Worm (Caenorhabditis elegans) whole organism, late embryonic: ENCODE measurements around the gene str-171.

ENCODE experiments used
- C38D4.7 ChIP-seq: fragments of 200-800 bp; sonication (Bioruptor generic); optimal IDR thresholded peaks from 2 replicates; lab custom pipeline; 2018; ENCODE audit warnings: mild to moderate bottlenecking, missing genetic modification characterization, moderate library complexity, missing compliant biosample characterization
- F13H6.1 ChIP-seq: sonication (generic microtip); optimal IDR thresholded peaks from 2 replicates; lab custom pipeline; 2016; ENCODE audit warnings: missing genetic modification characterization, missing compliant biosample characterization
- K09A11.1 ChIP-seq: sonication (generic microtip); optimal IDR thresholded peaks from 2 replicates; lab custom pipeline; 2017; ENCODE audit warnings: antibody characterized with exemption, mild to moderate bottlenecking, missing genetic modification characterization, missing compliant biosample characterization; ENCODE audit not compliant: insufficient read depth
- T23F11.4 ChIP-seq: fragments of 200-800 bp; sonication (Bioruptor generic); optimal IDR thresholded peaks from 2 replicates; lab custom pipeline; 2018; ENCODE audit warnings: mild to moderate bottlenecking, missing genetic modification characterization, missing compliant biosample characterization
- Y22D7AL.16 ChIP-seq: sonication (generic microtip); optimal IDR thresholded peaks from 2 replicates; lab custom pipeline; 2016; ENCODE audit warnings: missing genetic modification characterization, missing compliant biosample characterization
- ceh-2 ChIP-seq: sonication (generic microtip); optimal IDR thresholded peaks from 2 replicates; lab custom pipeline; 2016; ENCODE audit warnings: missing genotype, missing genetic modification characterization, missing compliant biosample characterization
- ceh-22 ChIP-seq: sonication (generic microtip); optimal IDR thresholded peaks from 2 replicates; lab custom pipeline; 2017; ENCODE audit warnings: missing biosample characterization, missing genetic modification characterization
- ceh-24 ChIP-seq: sonication (generic microtip); optimal IDR thresholded peaks from 2 replicates; lab custom pipeline; 2016; ENCODE audit warnings: mild to moderate bottlenecking, missing genetic modification characterization, missing compliant biosample characterization
- ceh-34 ChIP-seq: sonication (generic microtip); optimal IDR thresholded peaks from 2 replicates; lab custom pipeline; 2016; ENCODE audit warnings: mild to moderate bottlenecking, missing genetic modification characterization, missing compliant biosample characterization
- ceh-45 ChIP-seq: fragments of 200-800 bp; sonication (Bioruptor generic); IDR thresholded peaks from 2 replicates; pipeline ENCODE4 v1.3.6; 2022; ENCODE audit warnings: missing genetic modification reagents, missing genetic modification characterization, missing compliant biosample characterization
- ceh-9 ChIP-seq: sonication (generic microtip); optimal IDR thresholded peaks from 2 replicates; lab custom pipeline; 2016; ENCODE audit warnings: mild to moderate bottlenecking, missing genetic modification characterization, inconsistent platforms, missing compliant biosample characterization
- che-1 ChIP-seq: sonication (generic microtip); optimal IDR thresholded peaks from 2 replicates; lab custom pipeline; 2016; ENCODE audit warnings: mild to moderate bottlenecking, missing genetic modification characterization, missing compliant biosample characterization
- dmd-4 ChIP-seq: sonication (generic microtip); optimal IDR thresholded peaks from 2 replicates; lab custom pipeline; 2016; ENCODE audit warnings: borderline replicate concordance, missing genetic modification characterization, missing compliant biosample characterization
- dve-1 ChIP-seq: sonication (generic microtip); optimal IDR thresholded peaks from 2 replicates; lab custom pipeline; 2017; ENCODE audit warnings: antibody characterized with exemption, mild to moderate bottlenecking, missing genetic modification characterization, missing compliant biosample characterization
- elt-2 ChIP-seq: sonication (generic microtip); optimal IDR thresholded peaks from 2 replicates; lab custom pipeline; 2016; ENCODE audit warnings: missing genetic modification reagents, missing genetic modification characterization, missing compliant biosample characterization
- elt-4 ChIP-seq: sonication (generic microtip); optimal IDR thresholded peaks from 2 replicates; lab custom pipeline; 2016; ENCODE audit warnings: missing genetic modification characterization, missing compliant biosample characterization
- fkh-10 ChIP-seq: fragments of 150-350 bp; optimal IDR thresholded peaks from 2 replicates; lab custom pipeline; 2014; ENCODE audit warnings: missing biosample characterization, missing genetic modification reagents, missing genetic modification characterization
- fkh-6 ChIP-seq: sonication (generic microtip); optimal IDR thresholded peaks from 2 replicates; lab custom pipeline; 2016; ENCODE audit warnings: missing genetic modification characterization, missing compliant biosample characterization
- gmeb-2 ChIP-seq: sonication (generic microtip); optimal IDR thresholded peaks from 2 replicates; lab custom pipeline; 2016; ENCODE audit warnings: missing genetic modification characterization, inconsistent platforms, missing compliant biosample characterization
- hlh-13 ChIP-seq: fragments of 200-800 bp; sonication (Bioruptor generic); optimal IDR thresholded peaks from 2 replicates; lab custom pipeline; 2018; ENCODE audit warnings: mild to moderate bottlenecking, missing genetic modification characterization, missing compliant biosample characterization
- hlh-30 ChIP-seq: sonication (generic microtip); optimal IDR thresholded peaks from 2 replicates; lab custom pipeline; 2017; ENCODE audit warnings: antibody characterized with exemption, missing genetic modification characterization, missing compliant biosample characterization; ENCODE audit not compliant: insufficient read depth
- hlh-8 ChIP-seq: sonication (generic microtip); optimal IDR thresholded peaks from 2 replicates; lab custom pipeline; 2016; ENCODE audit warnings: missing genotype, missing genetic modification characterization, missing compliant biosample characterization
- lin-11 ChIP-seq: fragments of 200-800 bp; sonication (Bioruptor generic); optimal IDR thresholded peaks from 2 replicates; lab custom pipeline; 2018; ENCODE audit warnings: mild to moderate bottlenecking, missing genetic modification characterization, missing compliant biosample characterization
- mec-3 ChIP-seq: sonication (generic microtip); optimal IDR thresholded peaks from 2 replicates; lab custom pipeline; 2016; ENCODE audit warnings: borderline replicate concordance, missing genetic modification characterization, missing compliant biosample characterization
- nfya-1 ChIP-seq: sonication (generic microtip); optimal IDR thresholded peaks from 2 replicates; lab custom pipeline; 2017; ENCODE audit warnings: missing genetic modification characterization, mild to moderate bottlenecking, missing compliant biosample characterization, antibody characterized with exemption, moderate library complexity
- nhr-11 ChIP-seq: fragments of 150-350 bp; optimal IDR thresholded peaks from 2 replicates; lab custom pipeline; 2014; ENCODE audit warnings: missing biosample characterization, missing genetic modification characterization
- nhr-232 ChIP-seq: sonication (generic microtip); optimal IDR thresholded peaks from 2 replicates; lab custom pipeline; 2016; ENCODE audit warnings: missing genetic modification characterization, missing compliant biosample characterization
- odd-2 ChIP-seq: sonication (generic microtip); optimal IDR thresholded peaks from 2 replicates; lab custom pipeline; 2017; ENCODE audit warnings: antibody characterized with exemption, mild to moderate bottlenecking, missing genetic modification characterization, missing compliant biosample characterization
- pag-3 ChIP-seq: sonication (generic microtip); optimal IDR thresholded peaks from 2 replicates; lab custom pipeline; 2016; ENCODE audit warnings: missing compliant biosample characterization, missing genetic modification characterization, borderline replicate concordance
- pat-9 ChIP-seq: fragments of 200-800 bp; sonication (Bioruptor generic); optimal IDR thresholded peaks from 2 replicates; lab custom pipeline; 2018; ENCODE audit warnings: mild to moderate bottlenecking, missing genetic modification characterization, moderate library complexity, missing compliant biosample characterization
- pax-1 ChIP-seq: fragments of 150-350 bp; optimal IDR thresholded peaks from 2 replicates; lab custom pipeline; 2014; ENCODE audit warnings: missing biosample characterization, missing genetic modification characterization
- pha-2 ChIP-seq: sonication (generic microtip); optimal IDR thresholded peaks from 2 replicates; lab custom pipeline; 2017; ENCODE audit warnings: mild to moderate bottlenecking, missing genetic modification characterization, missing compliant biosample characterization
- pha-4 ChIP-seq: fragments of 150-350 bp; optimal IDR thresholded peaks from 2 replicates; lab custom pipeline; 2018; ENCODE audit warnings: missing biosample characterization, missing genetic modification reagents, missing genetic modification characterization
- pqm-1 ChIP-seq: sonication (generic microtip); optimal IDR thresholded peaks from 2 replicates; lab custom pipeline; 2016; ENCODE audit warnings: missing genetic modification characterization, missing compliant biosample characterization
- tbx-7 ChIP-seq: sonication (generic microtip); optimal IDR thresholded peaks from 2 replicates; lab custom pipeline; 2016; ENCODE audit warnings: missing genotype, missing genetic modification characterization, missing compliant biosample characterization
- ttx-3 ChIP-seq: sonication (generic microtip); optimal IDR thresholded peaks from 2 replicates; lab custom pipeline; 2016; ENCODE audit warnings: missing genetic modification reagents, missing genetic modification characterization, missing compliant biosample characterization
- unc-42 ChIP-seq: sonication (generic microtip); optimal IDR thresholded peaks from 2 replicates; lab custom pipeline; 2016; ENCODE audit warnings: missing genotype, missing genetic modification characterization, missing compliant biosample characterization
- unc-55 ChIP-seq: sonication (generic microtip); optimal IDR thresholded peaks from 2 replicates; lab custom pipeline; 2017; ENCODE audit warnings: missing biosample characterization, missing genetic modification reagents, missing genetic modification characterization
- zip-5 ChIP-seq: sonication (generic microtip); optimal IDR thresholded peaks from 2 replicates; lab custom pipeline; 2016; ENCODE audit warnings: missing genetic modification characterization, missing compliant biosample characterization
- ztf-16 ChIP-seq: sonication (generic microtip); optimal IDR thresholded peaks from 2 replicates; lab custom pipeline; 2017; ENCODE audit warnings: missing genetic modification characterization, missing compliant biosample characterization

Gene str-171

ce11 chrV:15092666-15093065 is 39.7 kb downstream of the str-171 start, which contains the start of gene txt-12:
TSS of gene txt-12 (plus strand) at chrV:15092966.
- no peak for TF ChIP-seq lin-11 (tag; lab: Kevin White, UChicago)
- TF ChIP-seq T23F11.4 (GFP tag; lab: Kevin White, UChicago), result no peak
- TF ChIP-seq pat-9, result no peak
- TF ChIP-seq nhr-11, result no peak
- no peak for TF ChIP-seq C38D4.7 (GFP tag; lab: Kevin White, UChicago)
- TF ChIP-seq pqm-1, result no peak
- no peak for TF ChIP-seq fkh-10 (GFP tag; lab: Kevin White, UChicago)
- no peak for TF ChIP-seq che-1
- TF ChIP-seq gmeb-2, result no peak
- no peak for TF ChIP-seq ceh-2 (tag; lab: Kevin White, UChicago)
- TF ChIP-seq ttx-3 (tag; lab: Kevin White, UChicago), result no peak
- no peak for TF ChIP-seq hlh-13 (GFP tag; lab: Kevin White, UChicago)
- no peak for TF ChIP-seq zip-5 (tag; lab: Kevin White, UChicago)
- no peak for TF ChIP-seq hlh-8 (tag; lab: Kevin White, UChicago)
- no peak for TF ChIP-seq Y22D7AL.16 (tag; lab: Kevin White, UChicago)

ce11 chrV:15090457-15090856 is 41.9 kb downstream of the str-171 start, which contains the start of gene C01G10.17:
TSS of gene C01G10.17 (plus strand) at chrV:15090757.
- TF ChIP-seq dmd-4 (tag; lab: Kevin White, UChicago) (no peak), C38D4.7 (GFP tag; lab: Kevin White, UChicago) (no peak)

ce11 chrV:15089438-15089837 is 42.9 kb downstream of the str-171 start, which contains the start of the genes C01G10.5 and C01G10.4:
TSS of gene C01G10.5 (minus strand) at chrV:15089538.
TSS of gene C01G10.4 (plus strand) at chrV:15089740.
- no peak for TF ChIP-seq elt-2 (tag; lab: Kevin White, UChicago)
- TF ChIP-seq ceh-2 (tag; lab: Kevin White, UChicago), result no peak
- TF ChIP-seq ceh-45, result no peak
- no peak for TF ChIP-seq hlh-8 (tag; lab: Kevin White, UChicago)
- no peak for TF ChIP-seq mec-3
- TF ChIP-seq unc-55 (GFP tag; lab: Kevin White, UChicago), result no peak
- no peak for TF ChIP-seq fkh-10 (GFP tag; lab: Kevin White, UChicago)
- TF ChIP-seq F13H6.1 (tag; lab: Kevin White, UChicago), result no peak
- TF ChIP-seq pag-3 (tag; lab: Kevin White, UChicago), result no peak
- TF ChIP-seq nhr-232 (tag; lab: Kevin White, UChicago), result no peak
- TF ChIP-seq T23F11.4 (GFP tag; lab: Kevin White, UChicago), result no peak
- TF ChIP-seq hlh-30 (tag; lab: Kevin White, UChicago), result no peak
- no peak for TF ChIP-seq K09A11.1 (tag; lab: Kevin White, UChicago)
- TF ChIP-seq unc-42 (tag; lab: Kevin White, UChicago), result no peak

ce11 chrV:15088613-15089012 is 43.7 kb downstream of the str-171 start, which contains the start of gene C01G10.18:
TSS of gene C01G10.18 (minus strand) at chrV:15088713.
- TF ChIP-seq T23F11.4 (GFP tag; lab: Kevin White, UChicago) (no peak), fkh-6 (tag; lab: Kevin White, UChicago) (no peak), K09A11.1 (tag; lab: Kevin White, UChicago) (no peak), pqm-1 (no peak), pha-4 (tag; lab: Kevin White, UChicago) (no peak), odd-2 (no peak), hlh-30 (tag; lab: Kevin White, UChicago) (no peak), ttx-3 (tag; lab: Kevin White, UChicago) (no peak), pha-2 (tag; lab: Kevin White, UChicago) (no peak), nhr-232 (tag; lab: Kevin White, UChicago) (no peak)

- no peak for TF ChIP-seq elt-4 (tag; lab: Kevin White, UChicago)
- no peak for TF ChIP-seq dve-1
- TF ChIP-seq elt-2 (tag; lab: Kevin White, UChicago), result no peak
- TF ChIP-seq unc-42 (tag; lab: Kevin White, UChicago), result no peak
- no peak for TF ChIP-seq ceh-22 (tag; lab: Kevin White, UChicago)
- no peak for TF ChIP-seq tbx-7 (tag; lab: Kevin White, UChicago)
- no peak for TF ChIP-seq pax-1
- no peak for TF ChIP-seq ceh-24 (tag; lab: Kevin White, UChicago)
- no peak for TF ChIP-seq nfya-1 (tag; lab: Kevin White, UChicago)
- TF ChIP-seq ceh-34 (tag; lab: Kevin White, UChicago), result no peak
- no peak for TF ChIP-seq unc-55 (GFP tag; lab: Kevin White, UChicago)
- no peak for TF ChIP-seq ztf-16 (tag; lab: Kevin White, UChicago)
- TF ChIP-seq che-1, result no peak
- TF ChIP-seq fkh-10 (GFP tag; lab: Kevin White, UChicago), result no peak
- no peak for TF ChIP-seq ceh-9 (tag; lab: Kevin White, UChicago)
- TF ChIP-seq, all 69 proteins: peak for 0
These were observed 45.1 kb downstream of the str-171 start, which contains the start of the genes C01G10.15 and C01G10.6 for ce11 chrV:15087207-15087706. TSS of gene C01G10.15 (minus strand) at chrV:15087307. TSS of gene C01G10.6 (plus strand) at chrV:15087656.
